Fruit fly (Drosophila melanogaster): ENCODE results near the gene ham.

DNA sequence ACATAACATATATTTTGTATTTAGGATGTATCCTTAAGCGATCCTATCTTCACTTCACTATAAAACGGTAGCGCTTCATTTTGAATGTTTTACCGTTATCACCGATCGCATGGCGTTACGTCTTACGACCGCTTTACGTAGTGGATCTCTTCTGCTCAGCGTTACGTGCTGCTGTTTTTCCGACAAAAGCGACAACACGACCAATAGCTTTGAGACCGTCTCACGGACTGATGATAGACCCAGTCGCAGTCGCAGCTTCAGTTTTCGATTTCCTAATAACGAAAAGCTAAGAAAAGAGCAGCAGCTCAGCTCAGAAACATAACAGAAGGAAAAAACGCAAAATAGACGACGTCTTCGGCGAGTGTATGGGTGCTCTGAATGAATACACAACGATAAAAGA, 60.4 kb downstream of the ham start, which contains the start of gene CG10348:
- TF ChIP-seq Hr96 (GFP tag; optimal IDR thresholded peaks at IDR 0.05) (no peak), pad (GFP tag; optimal IDR thresholded peaks at IDR 0.05) (no peak), Clk (GFP tag; optimal IDR thresholded peaks at IDR 0.05) (no peak), CG12768 (GFP tag; optimal IDR thresholded peaks at IDR 0.05) (no peak)
